Worm (Caenorhabditis elegans) whole organism, early embryonic: ENCODE data around the gene C34E7.3.
A peak's percentile ranks its signal among the peaks of the same experiment; 100 is the strongest.

ENCODE experiments used
- B0310.2 ChIP-seq: sonication (generic microtip); optimal IDR thresholded peaks from 2 replicates; lab custom pipeline; 2016; ENCODE audit warnings: mild to moderate bottlenecking, missing genetic modification characterization, missing compliant biosample characterization
- F13C5.2 ChIP-seq: sonication (generic microtip); optimal IDR thresholded peaks from 2 replicates; lab custom pipeline; 2017; ENCODE audit warnings: mild to moderate bottlenecking, missing genetic modification characterization, inconsistent platforms, missing compliant biosample characterization
- aly-1 ChIP-seq: sonication (generic microtip); optimal IDR thresholded peaks from 2 replicates; lab custom pipeline; 2016; ENCODE audit warnings: missing genetic modification characterization, missing compliant biosample characterization
- ama-1 ChIP-seq: fragments of 150-350 bp; optimal IDR thresholded peaks from 2 replicates; lab custom pipeline; 2014
- ceh-13 ChIP-seq: fragments of 200-800 bp; sonication (Bioruptor generic); optimal IDR thresholded peaks from 2 replicates; lab custom pipeline; 2018; ENCODE audit warnings: mild to moderate bottlenecking, missing genetic modification characterization, missing compliant biosample characterization
- ceh-36 ChIP-seq: sonication (generic microtip); optimal IDR thresholded peaks from 2 replicates; lab custom pipeline; 2016; ENCODE audit warnings: missing genetic modification characterization, inconsistent platforms, missing compliant biosample characterization
- ets-7 ChIP-seq: sonication (generic microtip); optimal IDR thresholded peaks from 2 replicates; lab custom pipeline; 2016; ENCODE audit warnings: missing genotype, missing genetic modification characterization, missing compliant biosample characterization
- flt-1 ChIP-seq: fragments of 200-800 bp; sonication (Bioruptor generic); IDR thresholded peaks from 2 replicates; pipeline ENCODE4 v1.3.6; 2022; ENCODE audit warnings: missing genetic modification characterization, missing compliant biosample characterization
- hmbx-1 ChIP-seq: sonication (generic microtip); optimal IDR thresholded peaks from 2 replicates; lab custom pipeline; 2016; ENCODE audit warnings: mild to moderate bottlenecking, missing genetic modification characterization, missing compliant biosample characterization
- hmg-4 ChIP-seq: fragments of 200-800 bp; sonication (Bioruptor generic); optimal IDR thresholded peaks from 2 replicates; lab custom pipeline; 2018; ENCODE audit warnings: mild to moderate bottlenecking, missing genetic modification characterization, missing compliant biosample characterization
- hnd-1 ChIP-seq: sonication (generic microtip); optimal IDR thresholded peaks from 2 replicates; lab custom pipeline; 2016; ENCODE audit warnings: missing genetic modification characterization, missing compliant biosample characterization
- pes-1 ChIP-seq: fragments of 200-800 bp; sonication (Bioruptor generic); IDR thresholded peaks from 2 replicates; pipeline ENCODE4 v1.3.6; 2022; ENCODE audit warnings: missing genetic modification reagents, missing genetic modification characterization, missing compliant biosample characterization
- scrt-1 ChIP-seq: fragments of 200-800 bp; sonication (Bioruptor generic); IDR thresholded peaks from 2 replicates; pipeline ENCODE4 v1.3.6; 2022; ENCODE audit warnings: missing genetic modification characterization, missing compliant biosample characterization
- sea-1 ChIP-seq: fragments of 200-800 bp; sonication (Bioruptor generic); conservative IDR thresholded peaks from 2 replicates; pipeline ENCODE4 v1.3.6; 2022; ENCODE audit warnings: missing genetic modification characterization, missing compliant biosample characterization
- tbx-11 ChIP-seq: fragments of 200-800 bp; sonication (Bioruptor generic); IDR thresholded peaks from 2 replicates; pipeline ENCODE4 v1.3.6; 2022; ENCODE audit warnings: missing genetic modification characterization, missing compliant biosample characterization
- tbx-37 ChIP-seq: fragments of 200-800 bp; sonication (Bioruptor generic); conservative IDR thresholded peaks from 2 replicates; pipeline ENCODE4 v1.3.6; 2022; ENCODE audit warnings: missing genetic modification reagents, missing genetic modification characterization, missing compliant biosample characterization
- tra-4 ChIP-seq: sonication (generic microtip); optimal IDR thresholded peaks from 2 replicates; lab custom pipeline; 2017; ENCODE audit warnings: missing genetic modification characterization, missing compliant biosample characterization

Gene C34E7.3

DNA sequence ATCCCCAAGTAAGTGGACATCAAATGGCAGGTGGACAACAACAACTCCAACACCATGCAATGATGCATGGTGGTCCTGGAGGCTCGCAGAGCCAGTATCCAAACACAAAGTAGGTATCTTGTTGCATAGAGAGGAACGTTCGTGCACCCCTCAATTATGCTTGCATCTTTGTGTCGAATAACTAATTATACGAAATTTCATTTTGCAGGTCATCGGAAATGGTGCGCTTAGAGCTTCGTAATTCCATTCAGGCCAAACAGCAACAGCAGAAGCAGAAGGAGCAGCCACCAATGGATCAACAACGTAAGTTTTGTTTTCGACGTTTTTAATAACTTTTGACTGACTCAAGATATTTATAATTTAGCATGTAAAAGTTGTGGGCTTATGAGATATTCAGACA, 13.6 kb upstream of the C34E7.3 start:
- no peak for TF ChIP-seq ceh-13 (GFP tag; lab: Kevin White, UChicago)
- no peak for TF ChIP-seq tbx-11 (GFP tag; lab: Robert Waterston, UW)
- TF ChIP-seq B0310.2: no peak
- TF ChIP-seq ets-7 (tag; lab: Kevin White, UChicago): no peak
- no peak for TF ChIP-seq flt-1 (GFP tag; lab: Robert Waterston, UW)

ce11 chrX:12918454-12918853, 11.6 kb upstream of the C34E7.3 start:
- TF ChIP-seq B0310.2: no peak
- no peak for TF ChIP-seq tbx-11 (GFP tag; lab: Robert Waterston, UW)
- TF ChIP-seq F13C5.2 (tag; lab: Kevin White, UChicago): no peak
- no peak for TF ChIP-seq tra-4 (tag; lab: Kevin White, UChicago)
- TF ChIP-seq ets-7 (tag; lab: Kevin White, UChicago): no peak
- no peak for TF ChIP-seq hmbx-1
- no peak for TF ChIP-seq tbx-37
- no peak for TF ChIP-seq flt-1 (GFP tag; lab: Robert Waterston, UW)
- no peak for TF ChIP-seq aly-1 (tag; lab: Kevin White, UChicago)
- TF ChIP-seq hmg-4 (GFP tag; lab: Kevin White, UChicago): no peak
- TF ChIP-seq ceh-13 (GFP tag; lab: Kevin White, UChicago): no peak
- no peak for TF ChIP-seq hnd-1 (tag; lab: Kevin White, UChicago)
- no peak for TF ChIP-seq ceh-36
- no peak for TF ChIP-seq pes-1 (GFP tag; lab: Robert Waterston, UW)
- no peak for TF ChIP-seq ama-1
- no peak for TF ChIP-seq scrt-1 (GFP tag; lab: Robert Waterston, UW)
- TF ChIP-seq sea-1 (GFP tag; lab: Robert Waterston, UW): no peak

ce11 chrX:12926998-12927397, 3.1 kb upstream of the C34E7.3 start:
- TF ChIP-seq hmg-4 (GFP tag; lab: Kevin White, UChicago): no peak
- no peak for TF ChIP-seq hnd-1 (tag; lab: Kevin White, UChicago)
- no peak for TF ChIP-seq ets-7 (tag; lab: Kevin White, UChicago)
- TF ChIP-seq sea-1 (GFP tag; lab: Robert Waterston, UW): no peak
- no peak for TF ChIP-seq F13C5.2 (tag; lab: Kevin White, UChicago)
- no peak for TF ChIP-seq tbx-37
- TF ChIP-seq ceh-13 (GFP tag; lab: Kevin White, UChicago): no peak
- no peak for TF ChIP-seq flt-1 (GFP tag; lab: Robert Waterston, UW)
- no peak for TF ChIP-seq hmbx-1
- no peak for TF ChIP-seq ceh-36
- TF ChIP-seq ama-1: no peak
- TF ChIP-seq scrt-1 (GFP tag; lab: Robert Waterston, UW): no peak
- no peak for TF ChIP-seq B0310.2

- TF ChIP-seq ceh-13 (GFP tag; lab: Kevin White, UChicago) (no peak), tra-4 (tag; lab: Kevin White, UChicago) (no peak), hmbx-1 (no peak), hmg-4 (GFP tag; lab: Kevin White, UChicago) (no peak), sea-1 (GFP tag; lab: Robert Waterston, UW) (no peak), ama-1 (no peak), pes-1 (GFP tag; lab: Robert Waterston, UW) (no peak), aly-1 (tag; lab: Kevin White, UChicago) (no peak), hnd-1 (tag; lab: Kevin White, UChicago) (no peak), ets-7 (tag; lab: Kevin White, UChicago) (no peak), ceh-36 (no peak), scrt-1 (GFP tag; lab: Robert Waterston, UW) (no peak), B0310.2 (no peak), F13C5.2 (tag; lab: Kevin White, UChicago) (no peak), tbx-37 (no peak), flt-1 (GFP tag; lab: Robert Waterston, UW) (no peak), tbx-11 (GFP tag; lab: Robert Waterston, UW) (no peak)
These were observed 1.3 kb upstream of the C34E7.3 start for ce11 chrX:12928753-12929152.

ce11 chrX:12934768-12935167, 4.7 kb downstream of the C34E7.3 start, which contains the start of gene gmap-1:
Gene gmap-1, minus strand, starts transcription at chrX:12934978.
- no peak for TF ChIP-seq tra-4 (tag; lab: Kevin White, UChicago)
- TF ChIP-seq tbx-37: no peak
- no peak for TF ChIP-seq scrt-1 (GFP tag; lab: Robert Waterston, UW)
- no peak for TF ChIP-seq B0310.2
- TF ChIP-seq hmg-4 (GFP tag; lab: Kevin White, UChicago): peak; percentile 2
- no peak for TF ChIP-seq pes-1 (GFP tag; lab: Robert Waterston, UW)
- TF ChIP-seq ama-1: no peak
- TF ChIP-seq ets-7 (tag; lab: Kevin White, UChicago): no peak

DNA sequence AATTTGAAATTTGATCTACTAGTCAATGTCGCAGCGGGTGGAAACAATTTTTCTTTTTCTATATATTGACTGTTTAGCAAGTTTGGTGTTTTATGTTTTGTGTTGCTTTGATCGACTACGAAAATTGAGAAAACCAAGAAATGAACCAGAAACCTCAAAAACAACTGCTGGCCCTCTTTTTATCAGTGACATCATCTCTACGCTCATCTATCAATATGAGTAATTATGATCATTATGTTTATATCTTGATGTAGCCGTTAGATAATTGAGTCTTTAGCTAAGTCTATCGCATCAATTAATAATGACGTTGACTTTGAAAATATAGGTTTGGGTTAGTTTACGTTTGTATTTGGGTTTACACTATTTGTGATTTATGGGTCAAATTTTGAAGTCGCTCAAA, 5.6 kb downstream of the C34E7.3 start:
- TF ChIP-seq ceh-13 (GFP tag; lab: Kevin White, UChicago) (no peak), sea-1 (GFP tag; lab: Robert Waterston, UW) (no peak), hnd-1 (tag; lab: Kevin White, UChicago) (no peak), scrt-1 (GFP tag; lab: Robert Waterston, UW) (no peak), B0310.2 (no peak), tbx-37 (no peak), flt-1 (GFP tag; lab: Robert Waterston, UW) (no peak), ets-7 (tag; lab: Kevin White, UChicago) (no peak), ceh-36 (no peak), F13C5.2 (tag; lab: Kevin White, UChicago) (no peak), tbx-11 (GFP tag; lab: Robert Waterston, UW) (no peak), tra-4 (tag; lab: Kevin White, UChicago) (no peak), aly-1 (tag; lab: Kevin White, UChicago) (no peak), ama-1 (no peak), hmg-4 (GFP tag; lab: Kevin White, UChicago) (no peak), pes-1 (GFP tag; lab: Robert Waterston, UW) (no peak), hmbx-1 (no peak)

DNA sequence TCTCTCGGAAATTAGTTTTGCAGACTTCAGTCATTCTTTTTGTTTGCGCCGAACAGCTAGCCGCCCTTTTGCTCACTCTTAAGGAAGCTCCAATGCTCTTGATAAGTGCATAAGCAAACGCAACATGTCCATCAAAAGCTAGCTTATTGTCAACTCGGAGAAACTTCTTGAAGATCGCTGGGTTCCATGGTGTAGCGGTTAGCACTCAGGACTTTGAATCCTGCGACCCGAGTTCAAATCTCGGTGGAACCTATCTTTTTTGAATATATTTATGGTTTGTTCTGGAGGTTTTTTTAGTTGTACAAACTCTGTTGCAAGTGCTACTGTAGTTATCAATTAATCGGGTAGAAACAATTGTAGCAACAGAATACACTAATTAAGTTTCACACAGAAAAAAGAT, 7.5 kb downstream of the C34E7.3 start:
- no peak for TF ChIP-seq ets-7 (tag; lab: Kevin White, UChicago)
- no peak for TF ChIP-seq hmbx-1
- TF ChIP-seq flt-1 (GFP tag; lab: Robert Waterston, UW): no peak
- no peak for TF ChIP-seq B0310.2
- no peak for TF ChIP-seq ceh-36
- TF ChIP-seq scrt-1 (GFP tag; lab: Robert Waterston, UW): no peak
- TF ChIP-seq sea-1 (GFP tag; lab: Robert Waterston, UW): no peak
- TF ChIP-seq tbx-37: no peak
- TF ChIP-seq aly-1 (tag; lab: Kevin White, UChicago): no peak
- TF ChIP-seq ama-1: no peak
